Worm (Caenorhabditis elegans) whole organism, late embryonic: ENCODE data around the gene lips-6.

ENCODE experiments used
- ama-1 ChIP-seq: fragments of 150-350 bp; optimal IDR thresholded peaks from 2 replicates; lab custom pipeline; 2014
- che-1 ChIP-seq: sonication (generic microtip); optimal IDR thresholded peaks from 2 replicates; lab custom pipeline; 2016; ENCODE audit warnings: mild to moderate bottlenecking, missing genetic modification characterization, missing compliant biosample characterization
- dve-1 ChIP-seq: sonication (generic microtip); optimal IDR thresholded peaks from 2 replicates; lab custom pipeline; 2017; ENCODE audit warnings: antibody characterized with exemption, mild to moderate bottlenecking, missing genetic modification characterization, missing compliant biosample characterization
- elt-2 ChIP-seq: sonication (generic microtip); optimal IDR thresholded peaks from 2 replicates; lab custom pipeline; 2016; ENCODE audit warnings: missing genetic modification reagents, missing genetic modification characterization, missing compliant biosample characterization
- fax-1 ChIP-seq: sonication (generic microtip); optimal IDR thresholded peaks from 2 replicates; lab custom pipeline; 2016; ENCODE audit warnings: missing genotype, missing genetic modification characterization, missing compliant biosample characterization
- fkh-10 ChIP-seq: fragments of 150-350 bp; optimal IDR thresholded peaks from 2 replicates; lab custom pipeline; 2014; ENCODE audit warnings: missing biosample characterization, missing genetic modification reagents, missing genetic modification characterization
- nfya-1 ChIP-seq: sonication (generic microtip); optimal IDR thresholded peaks from 2 replicates; lab custom pipeline; 2017; ENCODE audit warnings: missing genetic modification characterization, mild to moderate bottlenecking, missing compliant biosample characterization, antibody characterized with exemption, moderate library complexity
- pag-3 ChIP-seq: sonication (generic microtip); optimal IDR thresholded peaks from 2 replicates; lab custom pipeline; 2016; ENCODE audit warnings: missing compliant biosample characterization, missing genetic modification characterization, borderline replicate concordance

ce11 chrIV:12015586-12015985, at the start of gene lips-6:
- TF ChIP-seq ama-1 (lab: Kevin White, UChicago) = no peak
- no peak for TF ChIP-seq dve-1
- no peak for TF ChIP-seq pag-3
- TF ChIP-seq fax-1 (tag; lab: Kevin White, UChicago) = no peak
- no peak for TF ChIP-seq nfya-1 (tag; lab: Kevin White, UChicago)
- TF ChIP-seq che-1 (tag; lab: Kevin White, UChicago) = no peak
- no peak for TF ChIP-seq fkh-10
- TF ChIP-seq elt-2 = no peak
